Fruit fly (Drosophila melanogaster): ENCODE data around the gene jhamt.

DNA sequence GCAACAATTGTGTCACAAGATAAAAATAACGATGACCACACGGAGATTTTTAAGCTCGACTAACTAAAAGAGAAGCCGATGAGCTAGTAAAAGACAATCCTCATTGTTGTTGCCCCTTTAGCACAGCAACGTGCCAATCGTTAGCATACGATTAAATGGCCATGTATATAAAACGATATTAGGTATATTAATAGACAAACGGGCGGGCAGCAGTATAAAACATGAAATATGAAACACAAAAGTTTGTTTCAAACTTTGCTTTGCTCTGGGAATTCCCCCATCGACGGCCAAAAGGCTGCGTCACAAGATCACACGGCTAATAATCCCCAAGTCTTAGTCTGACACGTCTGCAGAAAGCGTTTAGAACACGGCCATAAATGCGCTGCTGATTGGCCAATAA, 49.3 kb upstream of the jhamt start:
- TF ChIP-seq CG8478 (optimal IDR thresholded peaks at IDR 0.05), result no peak
- TF ChIP-seq CTCF (optimal IDR thresholded peaks at IDR 0.05), result no peak
